Fruit fly (Drosophila melanogaster): Measurements from ENCODE around the gene Gr93b.

Gr93b gene

DNA sequence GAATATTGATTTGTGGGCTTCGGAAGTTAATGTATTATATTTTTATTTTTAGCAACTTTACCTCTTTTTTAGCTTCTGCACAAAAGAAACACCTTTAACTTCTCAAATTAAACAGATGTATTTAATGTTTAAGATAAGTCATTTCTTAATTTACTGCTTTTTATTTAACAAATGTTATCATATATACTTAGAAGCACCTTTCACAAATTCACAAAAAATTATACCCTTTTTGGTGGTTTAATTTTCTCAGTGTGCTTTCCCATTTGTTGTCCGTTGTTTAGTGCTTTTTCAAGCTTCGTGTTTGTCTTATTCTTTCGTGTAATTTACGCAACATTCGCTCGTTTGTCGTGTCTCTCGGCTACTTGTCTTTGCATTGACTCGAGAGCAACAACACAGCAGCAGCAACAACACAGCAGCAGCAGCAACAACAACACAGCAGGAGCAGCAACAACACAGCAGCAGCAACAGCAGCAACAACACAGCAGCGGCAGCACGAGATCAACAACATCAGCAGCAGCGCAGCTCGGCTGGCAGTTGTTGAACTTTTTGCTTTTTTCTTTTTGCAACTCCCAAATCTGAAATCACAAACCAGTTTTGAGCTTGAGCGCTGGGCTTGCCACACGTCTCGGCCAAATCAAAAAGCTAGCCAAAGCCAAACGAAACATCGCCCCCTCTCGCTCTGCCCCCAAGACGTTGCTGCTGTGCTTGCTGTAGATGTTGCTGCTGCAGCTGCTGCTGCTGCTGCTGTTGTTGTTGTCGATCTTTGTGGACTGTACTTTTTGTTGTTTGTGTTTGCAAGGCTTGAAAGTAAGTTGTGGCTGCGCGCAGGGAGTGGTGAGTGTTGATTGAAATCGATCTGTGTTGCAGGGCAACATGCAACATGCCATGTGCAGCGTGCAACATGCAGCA lies 6.2 kb downstream of the Gr93b start (continued):
- TF ChIP-seq gce (GFP tag; IDR thresholded peaks at IDR 0.05) (no peak), odd (GFP tag; optimal IDR thresholded peaks at IDR 0.05) (no peak), BtbVII (GFP tag; optimal IDR thresholded peaks at IDR 0.05) (peak; percentile 12), CG4424 (GFP tag; optimal IDR thresholded peaks at IDR 0.05) (peak; percentile 28), CG6175 (GFP tag; IDR thresholded peaks at IDR 0.05) (peak; percentile 88), CG3838 (GFP tag; optimal IDR thresholded peaks at IDR 0.05) (no peak), CG14965 (GFP tag; optimal IDR thresholded peaks at IDR 0.05; ENCODE audit: borderline replicate concordance) (no peak), dmrt11E (tag; optimal IDR thresholded peaks at IDR 0.05) (no peak), CG11560 (tag; IDR thresholded peaks at IDR 0.05) (no peak), CG15696 (tag; optimal IDR thresholded peaks at IDR 0.05) (no peak), emc (GFP tag; optimal IDR thresholded peaks at IDR 0.05) (no peak), Mad (GFP tag; optimal IDR thresholded peaks at IDR 0.05) (no peak), CG13424 (tag; optimal IDR thresholded peaks at IDR 0.05) (no peak), CG18476 (GFP tag; optimal IDR thresholded peaks at IDR 0.05) (peak; percentile 36), fd3F (GFP tag; optimal IDR thresholded peaks at IDR 0.05) (no peak), fd102C (GFP tag; optimal IDR thresholded peaks at IDR 0.05) (no peak), CG17385 (GFP tag; optimal IDR thresholded peaks at IDR 0.05) (no peak), bbx (GFP tag; IDR thresholded peaks at IDR 0.05; ENCODE audit: partially characterized antibody) (no peak), CG11723 (GFP tag; optimal IDR thresholded peaks at IDR 0.05) (no peak), H2.0 (GFP tag; IDR thresholded peaks at IDR 0.05) (no peak), Sry-δ (GFP tag; optimal IDR thresholded peaks at IDR 0.05) (no peak), CG2678 (tag; optimal IDR thresholded peaks at IDR 0.05) (peak; percentile 74), h (optimal IDR thresholded peaks at IDR 0.05) (no peak), Jarid2 (GFP tag; optimal IDR thresholded peaks at IDR 0.05) (peak; percentile 27), her (GFP tag; optimal IDR thresholded peaks at IDR 0.05) (no peak), ATbp (GFP tag; optimal IDR thresholded peaks at IDR 0.05) (no peak), CG2120 (GFP tag; optimal IDR thresholded peaks at IDR 0.05) (no peak), CG2116 (GFP tag; optimal IDR thresholded peaks at IDR 0.05) (no peak), Dbx (GFP tag; IDR thresholded peaks at IDR 0.05) (no peak), CG4730 (GFP tag; IDR thresholded peaks at IDR 0.05) (no peak), CG43689 (GFP tag; IDR thresholded peaks at IDR 0.05) (0 out of 2 replicates have a peak, but pooled peaks have one; percentile 40), CG8290 (GFP tag; optimal IDR thresholded peaks at IDR 0.05) (no peak), CG8290 (tag; optimal IDR thresholded peaks at IDR 0.05) (no peak), shn (GFP tag; optimal IDR thresholded peaks at IDR 0.05) (no peak), chn (GFP tag; optimal IDR thresholded peaks at IDR 0.05) (no peak), CG11085 (GFP tag; IDR thresholded peaks at IDR 0.05) (no peak), otp (GFP tag; IDR thresholded peaks at IDR 0.05) (no peak), CG1603 (tag; optimal IDR thresholded peaks at IDR 0.05) (no peak), Rfx (GFP tag; IDR thresholded peaks at IDR 0.05) (no peak), CG32772 (GFP tag; IDR thresholded peaks at IDR 0.05) (no peak), maf-S (GFP tag; optimal IDR thresholded peaks at IDR 0.05) (no peak), Bteb2 (GFP tag; optimal IDR thresholded peaks at IDR 0.05) (no peak), Sox102F (GFP tag; optimal IDR thresholded peaks at IDR 0.05) (no peak), CG12071 (GFP tag; optimal IDR thresholded peaks at IDR 0.05) (no peak), sob (GFP tag; IDR thresholded peaks at IDR 0.05) (no peak), CG30403 (GFP tag; optimal IDR thresholded peaks at IDR 0.05) (peak; percentile 10), CG16863 (GFP tag; optimal IDR thresholded peaks at IDR 0.05) (no peak), CG11456 (GFP tag; IDR thresholded peaks at IDR 0.05) (no peak), dan (GFP tag; IDR thresholded peaks at IDR 0.05) (no peak), CG12155 (GFP tag; optimal IDR thresholded peaks at IDR 0.05) (no peak), gcm2 (GFP tag; optimal IDR thresholded peaks at IDR 0.05) (no peak)
